Fruit fly (Drosophila melanogaster): Measurements from ENCODE around the gene CG17597.

The CG17597 gene

dm6 chr2L:18864093-18864492, 33.1 kb upstream of the CG17597 start (continued):
- TF ChIP-seq CG10959 (GFP tag; IDR thresholded peaks at IDR 0.05) (no peak), CG30431 (GFP tag; optimal IDR thresholded peaks at IDR 0.05) (no peak), CG17361 (GFP tag; IDR thresholded peaks at IDR 0.05) (no peak), ken (GFP tag; IDR thresholded peaks at IDR 0.05) (0 out of 3 replicates have a peak, but pooled peaks have one; percentile 41), cas (GFP tag; IDR thresholded peaks at IDR 0.05) (no peak), CG1024 (GFP tag; IDR thresholded peaks at IDR 0.05) (0 out of 2 replicates have a peak, but pooled peaks have one; percentile 5), seq (GFP tag; IDR thresholded peaks at IDR 0.05) (0 out of 2 replicates have a peak, but pooled peaks have one; percentile 8), Spps (tag; optimal IDR thresholded peaks at IDR 0.05) (no peak), CG15011 (GFP tag; optimal IDR thresholded peaks at IDR 0.05) (no peak), CG1603 (tag; optimal IDR thresholded peaks at IDR 0.05) (peak; percentile 28), HLH54F (GFP tag; optimal IDR thresholded peaks at IDR 0.05) (no peak), jing (GFP tag; optimal IDR thresholded peaks at IDR 0.05) (no peak), CG7556 (GFP tag; optimal IDR thresholded peaks at IDR 0.05) (no peak), slp2 (GFP tag; optimal IDR thresholded peaks at IDR 0.05) (no peak), GATAe (GFP tag; conservative IDR thresholded peaks at IDR 0.05) (no peak), aop (GFP tag; IDR thresholded peaks at IDR 0.05) (no peak), CG6272 (GFP tag; IDR thresholded peaks at IDR 0.05) (no peak), HLH4C (GFP tag; IDR thresholded peaks at IDR 0.05; ENCODE audit: partially characterized antibody) (no peak), sim (GFP tag; IDR thresholded peaks at IDR 0.05) (no peak), CG11723 (GFP tag; optimal IDR thresholded peaks at IDR 0.05) (no peak), pan (optimal IDR thresholded peaks at IDR 0.05) (no peak), pan (GFP tag; optimal IDR thresholded peaks at IDR 0.05 in 1 of 2, IDR thresholded peaks at IDR 0.05 in 1 of 2) (no peak), emc (GFP tag; optimal IDR thresholded peaks at IDR 0.05) (no peak), CG18599 (GFP tag; optimal IDR thresholded peaks at IDR 0.05) (no peak), ewg (GFP tag; optimal IDR thresholded peaks at IDR 0.05) (no peak), dpn (GFP tag; optimal IDR thresholded peaks at IDR 0.05) (no peak), CG13424 (tag; optimal IDR thresholded peaks at IDR 0.05) (no peak), z (GFP tag; IDR thresholded peaks at IDR 0.05) (no peak), kah (GFP tag; optimal IDR thresholded peaks at IDR 0.05) (no peak), HmgZ (tag; optimal IDR thresholded peaks at IDR 0.05) (no peak), CG9797 (GFP tag; optimal IDR thresholded peaks at IDR 0.05) (no peak), E2f1 (GFP tag; IDR thresholded peaks at IDR 0.05) (no peak), CG12236 (GFP tag; optimal IDR thresholded peaks at IDR 0.05) (no peak), CG8290 (GFP tag; optimal IDR thresholded peaks at IDR 0.05) (no peak), CG8290 (tag; optimal IDR thresholded peaks at IDR 0.05) (peak in 1 of 2 experiments; percentile 70), CG14014 (GFP tag; IDR thresholded peaks at IDR 0.05) (peak; percentile 37; the same call in 1 of the 2 replicates), B-H1 (GFP tag; IDR thresholded peaks at IDR 0.05) (no peak), Oaz (GFP tag; IDR thresholded peaks at IDR 0.05) (no peak), CG17385 (GFP tag; optimal IDR thresholded peaks at IDR 0.05) (no peak), CG15269 (tag; optimal IDR thresholded peaks at IDR 0.05) (no peak), Atf3 (GFP tag; optimal IDR thresholded peaks at IDR 0.05) (no peak), bigmax (GFP tag; optimal IDR thresholded peaks at IDR 0.05) (no peak), ab (GFP tag; optimal IDR thresholded peaks at IDR 0.05) (no peak), CG8388 (GFP tag; optimal IDR thresholded peaks at IDR 0.05) (no peak), row (GFP tag; IDR thresholded peaks at IDR 0.05) (no peak), schlank (tag; optimal IDR thresholded peaks at IDR 0.05) (peak; percentile 30), Lpt (GFP tag; optimal IDR thresholded peaks at IDR 0.05) (no peak), CG10209 (GFP tag; optimal IDR thresholded peaks at IDR 0.05) (peak; percentile 32), CG3407 (GFP tag; optimal IDR thresholded peaks at IDR 0.05) (no peak), Hmr (GFP tag; optimal IDR thresholded peaks at IDR 0.05) (peak; percentile 34), CG9215 (GFP tag; IDR thresholded peaks at IDR 0.05) (no peak), lov (optimal IDR thresholded peaks at IDR 0.05) (no peak), lov (GFP tag; IDR thresholded peaks at IDR 0.05) (no peak)

Measured in whole organism, embryonic.